Fruit fly (Drosophila melanogaster): ENCODE measurements around the gene ifc.

ifc gene

dm6 chr2L:5972005-5972404 is 14.1 kb upstream of the ifc start (continued):
- TF ChIP-seq CG6854 (GFP tag; optimal IDR thresholded peaks at IDR 0.05) (no peak), CG9139 (GFP tag; optimal IDR thresholded peaks at IDR 0.05) (no peak), dac (GFP tag; optimal IDR thresholded peaks at IDR 0.05) (no peak), CG3032 (tag; optimal IDR thresholded peaks at IDR 0.05) (no peak), Hr39 (GFP tag; optimal IDR thresholded peaks at IDR 0.05) (peak; percentile 47), CG32006 (GFP tag; optimal IDR thresholded peaks at IDR 0.05) (no peak), CG6163 (GFP tag; IDR thresholded peaks at IDR 0.05) (no peak), CG4318 (GFP tag; optimal IDR thresholded peaks at IDR 0.05) (no peak), Eip78C (GFP tag) (peak; percentile 73), CG6808 (GFP tag; optimal IDR thresholded peaks at IDR 0.05) (no peak), CG6792 (GFP tag; optimal IDR thresholded peaks at IDR 0.05) (no peak), Gug (GFP tag; IDR thresholded peaks at IDR 0.05) (no peak), CG15336 (GFP tag; IDR thresholded peaks at IDR 0.05) (peak; percentile 36; the same call in 1 of the 2 replicates), fd59A (GFP tag; optimal IDR thresholded peaks at IDR 0.05) (no peak), acj6 (GFP tag; optimal IDR thresholded peaks at IDR 0.05) (no peak), salr (GFP tag; optimal IDR thresholded peaks at IDR 0.05) (no peak), CG34406 (GFP tag; optimal IDR thresholded peaks at IDR 0.05) (no peak), dsx (GFP tag; optimal IDR thresholded peaks at IDR 0.05; ENCODE audit: poor library complexity, severe bottlenecking) (no peak), CG3919 (GFP tag; optimal IDR thresholded peaks at IDR 0.05) (no peak), CG1621 (tag; optimal IDR thresholded peaks at IDR 0.05) (no peak), Lpt (GFP tag; optimal IDR thresholded peaks at IDR 0.05) (no peak), Hr38 (GFP tag; optimal IDR thresholded peaks at IDR 0.05) (no peak), eg (GFP tag; IDR thresholded peaks at IDR 0.05) (no peak), Eip75B (GFP tag; optimal IDR thresholded peaks at IDR 0.05) (no peak), CG8319 (GFP tag; optimal IDR thresholded peaks at IDR 0.05) (no peak), CG7368 (GFP tag; optimal IDR thresholded peaks at IDR 0.05) (no peak), svp (GFP tag) (peak; percentile 84), net (GFP tag; optimal IDR thresholded peaks at IDR 0.05) (no peak), CG8632 (GFP tag; optimal IDR thresholded peaks at IDR 0.05) (no peak), CG10669 (GFP tag; optimal IDR thresholded peaks at IDR 0.05) (no peak), CG8119 (GFP tag; IDR thresholded peaks at IDR 0.05) (no peak), OdsH (GFP tag; optimal IDR thresholded peaks at IDR 0.05) (no peak), Blimp-1 (GFP tag; optimal IDR thresholded peaks at IDR 0.05) (no peak), achi (GFP tag; optimal IDR thresholded peaks at IDR 0.05) (no peak), fd85E (GFP tag; optimal IDR thresholded peaks at IDR 0.05) (no peak), spab (GFP tag; optimal IDR thresholded peaks at IDR 0.05) (no peak), CG6276 (GFP tag; optimal IDR thresholded peaks at IDR 0.05) (no peak), pdm3 (GFP tag; optimal IDR thresholded peaks at IDR 0.05) (no peak), Sox15 (GFP tag; optimal IDR thresholded peaks at IDR 0.05) (no peak)

dm6 chr2L:5972588-5973236 is 13.4 kb upstream of the ifc start:
- TF ChIP-seq CG11294 (GFP tag; IDR thresholded peaks at IDR 0.05) (no peak), lz (GFP tag; optimal IDR thresholded peaks at IDR 0.05) (no peak), Hr39 (GFP tag; optimal IDR thresholded peaks at IDR 0.05) (no peak), CG8119 (GFP tag; IDR thresholded peaks at IDR 0.05) (no peak), Eip78C (GFP tag) (peak; percentile 39)

- TF ChIP-seq spab (GFP tag; optimal IDR thresholded peaks at IDR 0.05) = peak; percentile 6
- TF ChIP-seq Eip75B (GFP tag; optimal IDR thresholded peaks at IDR 0.05) = no peak
- TF ChIP-seq ss (GFP tag; optimal IDR thresholded peaks at IDR 0.05) = peak in 1 of 2 experiments; percentile 16
- no peak for TF ChIP-seq Gug (GFP tag; IDR thresholded peaks at IDR 0.05)
- peak; percentile 56 for TF ChIP-seq Eip78C (GFP tag)
- no peak for TF ChIP-seq CG11294 (GFP tag; IDR thresholded peaks at IDR 0.05)
- TF ChIP-seq Hr39 (GFP tag; optimal IDR thresholded peaks at IDR 0.05) = no peak
- TF ChIP-seq dsx (GFP tag; optimal IDR thresholded peaks at IDR 0.05; ENCODE audit: poor library complexity, severe bottlenecking) = no peak
- TF ChIP-seq fkh (GFP tag; optimal IDR thresholded peaks at IDR 0.05) = peak; percentile 95
- TF ChIP-seq esn (GFP tag; optimal IDR thresholded peaks at IDR 0.05) = no peak
- TF ChIP-seq svp (GFP tag) = peak; percentile 85
- no peak for TF ChIP-seq OdsH (GFP tag; optimal IDR thresholded peaks at IDR 0.05)
- TF ChIP-seq vri (GFP tag; optimal IDR thresholded peaks at IDR 0.05) = no peak
- TF ChIP-seq eg (GFP tag; IDR thresholded peaks at IDR 0.05) = no peak
- no peak for TF ChIP-seq CG15336 (GFP tag; IDR thresholded peaks at IDR 0.05)
- TF ChIP-seq CG10669 (GFP tag; optimal IDR thresholded peaks at IDR 0.05) = no peak
- no peak for TF ChIP-seq fd85E (GFP tag; optimal IDR thresholded peaks at IDR 0.05)
- no peak for TF ChIP-seq Lpt (GFP tag; optimal IDR thresholded peaks at IDR 0.05)
- no peak for TF ChIP-seq dac (GFP tag; optimal IDR thresholded peaks at IDR 0.05)
- TF ChIP-seq CG8119 (GFP tag; IDR thresholded peaks at IDR 0.05) = no peak
Observed at dm6 chr2L:5974122-5974521, 12.0 kb upstream of the ifc start.
